Worm (Caenorhabditis elegans) whole organism, L1 larva: ENCODE measurements around the gene trpp-9.

ENCODE experiments used
- C04F5.9 ChIP-seq: sonication (generic microtip); optimal IDR thresholded peaks from 2 replicates; lab custom pipeline; 2016; ENCODE audit warnings: missing genetic modification characterization, missing compliant biosample characterization
- C16A3.4 ChIP-seq: fragments of 150-350 bp; optimal IDR thresholded peaks from 2 replicates; lab custom pipeline; 2014; ENCODE audit warnings: missing biosample characterization, missing genetic modification characterization
- F16B12.6 ChIP-seq: fragments of 150-350 bp; optimal IDR thresholded peaks from 2 replicates; lab custom pipeline; 2014; ENCODE audit warnings: missing biosample characterization, missing genetic modification characterization
- Y116A8C.19 ChIP-seq: sonication (generic microtip); optimal IDR thresholded peaks from 2 replicates; lab custom pipeline; 2016; ENCODE audit warnings: missing compliant biosample characterization, missing genetic modification characterization, borderline replicate concordance
- ama-1 ChIP-seq: fragments of 150-350 bp; optimal IDR thresholded peaks from 2 replicates; lab custom pipeline; 2014
- ceh-8 ChIP-seq: fragments of 200-800 bp; sonication (Bioruptor generic); optimal IDR thresholded peaks from 2 replicates; lab custom pipeline; 2018; ENCODE audit warnings: mild to moderate bottlenecking, missing genetic modification characterization, moderate library complexity, missing compliant biosample characterization
- ceh-82 ChIP-seq, 3 experiments: fragments of 150-350 bp in 1 of 3; sonication (generic microtip) in 2 of 3; optimal IDR thresholded peaks; 2 replicates each; lab custom pipeline; 2014 to 2017; ENCODE audit warnings: missing biosample characterization in 3 of 3, missing genetic modification characterization in 3 of 3
- ceh-88 ChIP-seq: fragments of 200-800 bp; sonication (Bioruptor generic); IDR thresholded peaks from 2 replicates; pipeline ENCODE4 v1.3.6; 2022; ENCODE audit warnings: missing genetic modification characterization, missing compliant biosample characterization
- ces-1 ChIP-seq: fragments of 150-350 bp; optimal IDR thresholded peaks from 2 replicates; lab custom pipeline; 2014; ENCODE audit warnings: missing biosample characterization, missing genetic modification reagents, missing genetic modification characterization
- dsc-1 ChIP-seq: sonication (generic microtip); optimal IDR thresholded peaks from 2 replicates; lab custom pipeline; 2016; ENCODE audit warnings: mild to moderate bottlenecking, missing genetic modification characterization, missing compliant biosample characterization
- efl-3 ChIP-seq: fragments of 200-800 bp; sonication (Bioruptor generic); optimal IDR thresholded peaks from 2 replicates; lab custom pipeline; 2018; ENCODE audit warnings: mild to moderate bottlenecking, missing genetic modification characterization, missing compliant biosample characterization
- elt-3 ChIP-seq, 6 experiments: fragments of 150-350 bp in 1 of 6; sonication (generic microtip); optimal IDR thresholded peaks; 2 replicates each; lab custom pipeline; 2017 to 2018; ENCODE audit warnings: missing biosample characterization in 6 of 6, missing genetic modification characterization in 6 of 6, inconsistent platforms in 1 of 6
- fkh-10 ChIP-seq: sonication (generic microtip); optimal IDR thresholded peaks from 2 replicates; lab custom pipeline; 2017; ENCODE audit warnings: missing biosample characterization, missing genetic modification reagents, missing genetic modification characterization
- fkh-8 ChIP-seq: sonication (generic microtip); optimal IDR thresholded peaks from 2 replicates; lab custom pipeline; 2016; ENCODE audit warnings: mild to moderate bottlenecking, missing genetic modification characterization, missing compliant biosample characterization
- fos-1 ChIP-seq: fragments of 150-350 bp; optimal IDR thresholded peaks from 2 replicates; lab custom pipeline; 2014; ENCODE audit warnings: missing biosample characterization, missing genetic modification characterization
- grh-1 ChIP-seq: fragments of 200-800 bp; sonication (Bioruptor generic); IDR thresholded peaks from 2 replicates; pipeline ENCODE4 v1.3.6; 2022; ENCODE audit warnings: missing genetic modification reagents, missing genetic modification characterization, missing compliant biosample characterization
- hlh-17 ChIP-seq: fragments of 200-800 bp; sonication (Bioruptor generic); optimal IDR thresholded peaks from 2 replicates; lab custom pipeline; 2018; ENCODE audit warnings: missing genetic modification characterization, mild to moderate bottlenecking, missing compliant biosample characterization, moderate library complexity, borderline replicate concordance
- hlh-4 ChIP-seq: sonication (generic microtip); optimal IDR thresholded peaks from 2 replicates; lab custom pipeline; 2016; ENCODE audit warnings: mild to moderate bottlenecking, missing genetic modification characterization, missing compliant biosample characterization
- hpl-2 ChIP-seq: fragments of 150-350 bp; optimal IDR thresholded peaks from 2 replicates; lab custom pipeline; 2014; ENCODE audit warnings: missing biosample characterization, missing genetic modification reagents, missing genetic modification characterization
- isw-1 ChIP-seq: fragments of 200-800 bp; sonication (Bioruptor generic); IDR thresholded peaks from 2 replicates; pipeline ENCODE4 v1.3.6; 2022; ENCODE audit warnings: missing genetic modification characterization, missing compliant biosample characterization
- jun-1 ChIP-seq: fragments of 150-350 bp; optimal IDR thresholded peaks from 2 replicates; lab custom pipeline; 2014; ENCODE audit warnings: missing biosample characterization, missing genetic modification reagents, missing genetic modification characterization
- lin-13 ChIP-seq: fragments of 150-350 bp; optimal IDR thresholded peaks from 2 replicates; lab custom pipeline; 2014; ENCODE audit warnings: missing biosample characterization, missing genetic modification reagents, missing genetic modification characterization
- lir-3 ChIP-seq: sonication (generic microtip); optimal IDR thresholded peaks from 2 replicates; lab custom pipeline; 2016; ENCODE audit warnings: mild to moderate bottlenecking, missing genetic modification characterization, moderate library complexity, missing compliant biosample characterization; ENCODE audit not compliant: poor library complexity
- mab-9 ChIP-seq: fragments of 200-800 bp; sonication (Bioruptor generic); IDR thresholded peaks from 2 replicates; pipeline ENCODE4 v1.3.6; 2022; ENCODE audit warnings: missing genetic modification reagents, missing genetic modification characterization, missing compliant biosample characterization
- mep-1 ChIP-seq: fragments of 150-350 bp; optimal IDR thresholded peaks from 2 replicates; lab custom pipeline; 2014; ENCODE audit warnings: missing biosample characterization, missing genetic modification characterization
- nhr-11 ChIP-seq: fragments of 150-350 bp; optimal IDR thresholded peaks from 2 replicates; lab custom pipeline; 2014; ENCODE audit warnings: missing biosample characterization, missing genetic modification characterization
- nhr-19 ChIP-seq: fragments of 200-800 bp; sonication (Bioruptor generic); conservative IDR thresholded peaks from 2 replicates; pipeline ENCODE4 v1.3.6; 2022; ENCODE audit warnings: missing genetic modification characterization, missing compliant biosample characterization
- nhr-20 ChIP-seq: sonication (generic microtip); optimal IDR thresholded peaks from 2 replicates; lab custom pipeline; 2016; ENCODE audit warnings: mild to moderate bottlenecking, missing genetic modification characterization, missing compliant biosample characterization
- nhr-237 ChIP-seq: fragments of 150-350 bp; optimal IDR thresholded peaks from 2 replicates; lab custom pipeline; 2014; ENCODE audit warnings: missing biosample characterization, missing genetic modification characterization
- nhr-28 ChIP-seq: fragments of 150-350 bp; optimal IDR thresholded peaks from 2 replicates; lab custom pipeline; 2014; ENCODE audit warnings: missing biosample characterization, missing genetic modification characterization
- nhr-47 ChIP-seq: sonication (generic microtip); optimal IDR thresholded peaks from 2 replicates; lab custom pipeline; 2016; ENCODE audit warnings: mild to moderate bottlenecking, missing genetic modification characterization, moderate library complexity, missing compliant biosample characterization
- nhr-71 ChIP-seq: sonication (generic microtip); optimal IDR thresholded peaks from 2 replicates; lab custom pipeline; 2016; ENCODE audit warnings: mild to moderate bottlenecking, missing genetic modification characterization, moderate library complexity, missing compliant biosample characterization
- nhr-77 ChIP-seq: fragments of 150-350 bp; optimal IDR thresholded peaks from 2 replicates; lab custom pipeline; 2014; ENCODE audit warnings: missing biosample characterization, missing genetic modification characterization
- nhr-84 ChIP-seq: sonication (generic microtip); optimal IDR thresholded peaks from 2 replicates; lab custom pipeline; 2017; ENCODE audit warnings: missing biosample characterization, missing genetic modification characterization
- nhr-85 ChIP-seq: sonication (generic microtip); peaks from one replicate; lab custom pipeline; 2016; ENCODE audit warnings: missing genetic modification characterization, inconsistent platforms, missing compliant biosample characterization
- nhr-90 ChIP-seq: sonication (generic microtip); optimal IDR thresholded peaks from 2 replicates; lab custom pipeline; 2016; ENCODE audit warnings: mild to moderate bottlenecking, missing genetic modification characterization, missing compliant biosample characterization; ENCODE audit not compliant: poor library complexity
- pax-3 ChIP-seq: fragments of 200-800 bp; sonication (Bioruptor generic); optimal IDR thresholded peaks from 2 replicates; lab custom pipeline; 2018; ENCODE audit warnings: mild to moderate bottlenecking, missing genetic modification characterization, moderate library complexity, missing compliant biosample characterization
- pqm-1 ChIP-seq: sonication (generic microtip); optimal IDR thresholded peaks from 3 replicates; lab custom pipeline; 2017; ENCODE audit warnings: missing biosample characterization, missing genetic modification characterization
- rnt-1 ChIP-seq: sonication (generic microtip); optimal IDR thresholded peaks from 2 replicates; lab custom pipeline; 2016; ENCODE audit warnings: mild to moderate bottlenecking, missing genetic modification characterization, moderate library complexity, missing compliant biosample characterization
- snu-23 ChIP-seq: sonication (generic microtip); optimal IDR thresholded peaks from 2 replicates; lab custom pipeline; 2016; ENCODE audit warnings: missing genetic modification characterization, missing compliant biosample characterization
- sox-4 ChIP-seq: sonication (generic microtip); optimal IDR thresholded peaks from 2 replicates; lab custom pipeline; 2016; ENCODE audit warnings: missing genetic modification characterization, missing compliant biosample characterization
- sptf-1 ChIP-seq: fragments of 150-350 bp; optimal IDR thresholded peaks from 2 replicates; lab custom pipeline; 2014; ENCODE audit warnings: missing biosample characterization, missing genetic modification characterization
- tbx-2 ChIP-seq: sonication (generic microtip); optimal IDR thresholded peaks from 2 replicates; lab custom pipeline; 2016; ENCODE audit warnings: missing genetic modification characterization, missing compliant biosample characterization
- unc-130 ChIP-seq: fragments of 150-350 bp; optimal IDR thresholded peaks from 2 replicates; lab custom pipeline; 2017; ENCODE audit warnings: missing biosample characterization, missing genetic modification characterization, inconsistent platforms
- unc-30 ChIP-seq: sonication (generic microtip); optimal IDR thresholded peaks from 2 replicates; lab custom pipeline; 2017; ENCODE audit warnings: missing biosample characterization, missing genetic modification characterization
- unc-62 ChIP-seq: fragments of 150-350 bp; optimal IDR thresholded peaks from 2 replicates; lab custom pipeline; 2014; ENCODE audit warnings: missing biosample characterization, missing genetic modification reagents, missing genetic modification characterization
- unc-86 ChIP-seq: sonication (generic microtip); optimal IDR thresholded peaks from 2 replicates; lab custom pipeline; 2016; ENCODE audit warnings: missing genetic modification characterization, missing compliant biosample characterization
- vab-15 ChIP-seq: sonication (generic microtip); optimal IDR thresholded peaks from 2 replicates; lab custom pipeline; 2017; ENCODE audit warnings: missing genotype, mild to moderate bottlenecking, missing genetic modification characterization, missing compliant biosample characterization
- zag-1 ChIP-seq: fragments of 150-350 bp; optimal IDR thresholded peaks from 2 replicates; lab custom pipeline; 2014; ENCODE audit warnings: missing biosample characterization, missing genetic modification characterization
- zip-4 ChIP-seq: fragments of 200-800 bp; sonication (Bioruptor generic); optimal IDR thresholded peaks from 2 replicates; lab custom pipeline; 2018; ENCODE audit warnings: mild to moderate bottlenecking, missing genetic modification characterization, moderate library complexity, missing compliant biosample characterization
- ztf-11 ChIP-seq, 2 experiments: sonication (generic microtip); optimal IDR thresholded peaks; 2 replicates each; lab custom pipeline; 2016 to 2017; ENCODE audit warnings: missing genetic modification characterization in 2 of 2, missing biosample characterization in 1 of 2, missing compliant biosample characterization in 1 of 2
- ztf-4 ChIP-seq: fragments of 150-350 bp; optimal IDR thresholded peaks from 2 replicates; lab custom pipeline; 2014; ENCODE audit warnings: missing biosample characterization, missing genetic modification characterization

The trpp-9 gene

DNA sequence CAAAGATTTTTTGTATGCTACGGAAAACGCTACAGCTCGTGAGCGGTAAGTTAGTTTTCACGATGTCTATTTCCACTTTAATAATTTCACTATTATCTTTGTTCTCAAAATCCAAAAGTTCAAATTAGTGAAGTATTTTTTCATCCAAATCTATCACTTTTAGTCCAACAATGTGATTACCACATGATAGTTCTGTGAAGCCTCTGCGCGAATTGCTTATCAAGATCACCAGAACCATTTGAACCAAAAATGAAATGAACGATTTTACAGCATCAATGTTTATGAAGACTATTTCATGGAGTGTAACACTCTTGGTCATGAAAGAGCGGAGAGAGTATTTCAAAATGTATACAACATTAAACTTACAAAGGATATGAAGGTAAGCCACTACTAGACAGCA, 29.3 kb upstream of the trpp-9 start (continued):
- TF ChIP-seq C04F5.9 (tag; lab: Kevin White, UChicago) (no peak), unc-86 (no peak), mep-1 (no peak), hpl-2 (no peak), dsc-1 (no peak), fkh-10 (GFP tag; lab: Kevin White, UChicago) (no peak), nhr-237 (tag; lab: Kevin White, UChicago) (no peak), nhr-71 (tag; lab: Kevin White, UChicago) (no peak), nhr-85 (tag; lab: Kevin White, UChicago) (peak; percentile 13), vab-15 (tag; lab: Kevin White, UChicago) (no peak), hlh-4 (tag; lab: Kevin White, UChicago) (no peak), nhr-47 (tag; lab: Kevin White, UChicago) (no peak), ztf-11 (tag; optimal IDR thresholded peaks at IDR 0.05; lab: Kevin White, UChicago) (no peak), rnt-1 (tag; lab: Kevin White, UChicago) (no peak), fos-1 (tag; lab: Kevin White, UChicago) (no peak), zag-1 (tag; lab: Kevin White, UChicago) (no peak)
- TF ChIP-seq, all 84 proteins: peak for 6

DNA sequence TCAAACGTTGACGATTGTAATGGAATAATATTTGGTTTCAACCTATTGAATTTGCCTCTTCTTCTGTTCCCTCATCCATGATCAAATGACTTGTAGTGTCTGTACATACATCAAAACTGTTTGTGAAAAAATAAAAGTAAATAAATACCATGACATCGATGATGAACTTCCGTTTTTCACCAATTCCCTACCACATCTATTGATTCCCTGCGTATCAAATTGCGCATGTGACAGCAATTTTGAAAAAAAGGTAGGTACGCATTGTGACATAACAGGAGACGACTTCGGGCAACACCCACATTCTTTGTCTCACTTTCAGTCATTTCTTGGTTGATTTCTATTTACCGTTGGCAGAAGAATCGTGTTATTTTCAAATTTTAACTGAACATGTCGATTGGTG, 27.3 kb upstream of the trpp-9 start, which contains the start of gene C35C5.9:
C35C5.9 (plus strand) TSS at position 161 of the 400 bp plus-strand sequence.
- TF ChIP-seq zip-4 = no peak
- no peak for TF ChIP-seq jun-1
- no peak for TF ChIP-seq ces-1 (GFP tag; lab: Kevin White, UChicago)
- no peak for TF ChIP-seq nhr-237 (tag; lab: Kevin White, UChicago)
- TF ChIP-seq nhr-20 = peak; percentile 81
- no peak for TF ChIP-seq ceh-8 (GFP tag; lab: Kevin White, UChicago)
- TF ChIP-seq unc-86 = no peak
- TF ChIP-seq efl-3 (GFP tag; lab: Kevin White, UChicago) = no peak
- no peak for TF ChIP-seq nhr-77 (tag; lab: Kevin White, UChicago)
- TF ChIP-seq fkh-8 = no peak
- no peak for TF ChIP-seq lin-13
- no peak for TF ChIP-seq sptf-1 (tag; lab: Kevin White, UChicago)
- TF ChIP-seq isw-1 (GFP tag; lab: Robert Waterston, UW) = no peak
- TF ChIP-seq nhr-11 (tag; lab: Kevin White, UChicago) = no peak
- no peak for TF ChIP-seq rnt-1 (tag; lab: Kevin White, UChicago)
- no peak for TF ChIP-seq grh-1
- TF ChIP-seq mab-9 (GFP tag; lab: Robert Waterston, UW) = no peak
- TF ChIP-seq ceh-82 (tag; optimal IDR thresholded peaks at IDR 0.05; lab: Kevin White, UChicago) = no peak
- TF ChIP-seq hlh-17 = no peak
- TF ChIP-seq Y116A8C.19 = no peak
- no peak for TF ChIP-seq ztf-4 (tag; lab: Kevin White, UChicago)
- TF ChIP-seq C16A3.4 (tag; lab: Kevin White, UChicago) = no peak
- TF ChIP-seq lir-3 (tag; lab: Kevin White, UChicago) = no peak
- peak; percentile 39 for TF ChIP-seq tbx-2 (tag; lab: Kevin White, UChicago)
- no peak for TF ChIP-seq nhr-28 (tag; lab: Kevin White, UChicago)
- TF ChIP-seq ama-1 (lab: Kevin White, UChicago) = no peak
- TF ChIP-seq sox-4 (tag; lab: Kevin White, UChicago) = no peak
- no peak for TF ChIP-seq ceh-88 (GFP tag; lab: Robert Waterston, UW)
- no peak for TF ChIP-seq unc-130
- TF ChIP-seq dsc-1 = no peak
- no peak for TF ChIP-seq pax-3 (tag; lab: Kevin White, UChicago)
- no peak for TF ChIP-seq pqm-1 (tag; lab: Kevin White, UChicago)
- TF ChIP-seq unc-30 (tag; lab: Kevin White, UChicago) = no peak
- no peak for TF ChIP-seq F16B12.6 (tag; lab: Kevin White, UChicago)
- TF ChIP-seq C04F5.9 (tag; lab: Kevin White, UChicago) = no peak
- no peak for TF ChIP-seq nhr-84
- TF ChIP-seq hlh-4 (tag; lab: Kevin White, UChicago) = no peak
- TF ChIP-seq nhr-90 (tag; lab: Kevin White, UChicago) = peak; percentile 63
- peak in 2 of 6 experiments; percentile 51 to 56 for TF ChIP-seq elt-3 (tag; optimal IDR thresholded peaks at IDR 0.05; lab: Kevin White, UChicago)
- no peak for TF ChIP-seq unc-62 (GFP tag; lab: Kevin White, UChicago)
- no peak for TF ChIP-seq nhr-47 (tag; lab: Kevin White, UChicago)
- peak; percentile 67 for TF ChIP-seq snu-23 (GFP tag; lab: Kevin White, UChicago)
- TF ChIP-seq nhr-19 (GFP tag; lab: Robert Waterston, UW) = no peak; the same call in 1 of the 2 replicates
